Fruit fly (Drosophila melanogaster) whole organism, embryonic: ENCODE results near the gene CG46465.
A peak's percentile ranks its signal among the peaks of the same experiment; 100 is the strongest.

ENCODE experiments used
- Ada2b ChIP-seq: fragments of 200-800 bp; sonication (Bioruptor generic); IDR thresholded peaks from 2 replicates; pipeline ENCODE4 v1.3.6; 2022; ENCODE audit warnings: missing biosample characterization, missing genetic modification characterization
- Aef1 ChIP-seq: fragments of 200-800 bp; sonication (Bioruptor generic); IDR thresholded peaks from 3 replicates; pipeline ENCODE4 v1.3.6; 2022; ENCODE audit warnings: missing biosample characterization, missing genetic modification characterization
- Atf6 ChIP-seq: fragments of 200-800 bp; sonication (Bioruptor generic); IDR thresholded peaks from 2 replicates; pipeline ENCODE4 v1.3.6; 2022; ENCODE audit warnings: missing biosample characterization, missing genetic modification characterization
- CG10274 ChIP-seq: fragments of 200-800 bp; sonication (Bioruptor generic); optimal IDR thresholded peaks from 3 replicates; lab custom pipeline; 2017; ENCODE audit warnings: missing biosample characterization, mild to moderate bottlenecking, missing genetic modification characterization
- CG10543 ChIP-seq: fragments of 200-800 bp; sonication (Bioruptor generic); optimal IDR thresholded peaks from 3 replicates; lab custom pipeline; 2017; ENCODE audit warnings: missing biosample characterization, mild to moderate bottlenecking, missing genetic modification characterization, moderate library complexity
- CG10959 ChIP-seq: fragments of 200-800 bp; sonication (Bioruptor generic); IDR thresholded peaks from 2 replicates; pipeline ENCODE4 v1.3.6; 2022; ENCODE audit warnings: missing biosample characterization, missing genetic modification characterization
- CG11695 ChIP-seq: fragments of 200-800 bp; sonication (Bioruptor generic); IDR thresholded peaks from 3 replicates; pipeline ENCODE4 v1.3.6; 2022; ENCODE audit warnings: missing biosample characterization, missing genetic modification characterization
- CG11723 ChIP-seq: fragments of 200-800 bp; sonication (Bioruptor generic); optimal IDR thresholded peaks from 2 replicates; lab custom pipeline; 2017; ENCODE audit warnings: missing biosample characterization, mild to moderate bottlenecking, missing genetic modification characterization
- CG13424 ChIP-seq: fragments of 200-800 bp; sonication (Bioruptor generic); optimal IDR thresholded peaks from 2 replicates; lab custom pipeline; 2019; ENCODE audit warnings: missing biosample characterization, mild to moderate bottlenecking, missing genetic modification characterization, moderate library complexity
- CG15269 ChIP-seq: fragments of 200-800 bp; sonication (Bioruptor generic); optimal IDR thresholded peaks from 2 replicates; lab custom pipeline; 2018; ENCODE audit warnings: missing biosample characterization, mild to moderate bottlenecking, missing genetic modification characterization, moderate library complexity
- CG17612 ChIP-seq: fragments of 200-800 bp; sonication (Bioruptor generic); IDR thresholded peaks from 2 replicates; pipeline ENCODE4 v1.3.6; 2022; ENCODE audit warnings: missing biosample characterization, missing genetic modification characterization
- CG2678 ChIP-seq: fragments of 200-800 bp; sonication (Bioruptor generic); optimal IDR thresholded peaks from 3 replicates; lab custom pipeline; 2019; ENCODE audit warnings: missing biosample characterization, mild to moderate bottlenecking, missing genetic modification characterization, moderate library complexity
- CG30431 ChIP-seq: fragments of 200-800 bp; sonication (Bioruptor generic); optimal IDR thresholded peaks from 2 replicates; lab custom pipeline; 2017; ENCODE audit warnings: missing biosample characterization, missing genetic modification characterization
- CG34376 ChIP-seq: fragments of 200-800 bp; sonication (Bioruptor generic); optimal IDR thresholded peaks from 2 replicates; lab custom pipeline; 2018; ENCODE audit warnings: missing biosample characterization, mild to moderate bottlenecking, missing genetic modification characterization
- CG4328 ChIP-seq: fragments of 200-800 bp; sonication (Bioruptor generic); optimal IDR thresholded peaks from 3 replicates; lab custom pipeline; 2017; ENCODE audit warnings: missing biosample characterization, missing genetic modification reagents, missing genetic modification characterization
- CG4617 ChIP-seq: fragments of 200-800 bp; sonication (Bioruptor generic); optimal IDR thresholded peaks from 3 replicates; lab custom pipeline; 2016; ENCODE audit warnings: missing biosample characterization, missing genetic modification characterization, borderline replicate concordance
- CG5953 ChIP-seq: fragments of 200-800 bp; sonication (Bioruptor generic); IDR thresholded peaks from 2 replicates; pipeline ENCODE4 v1.3.6; 2022; ENCODE audit warnings: missing biosample characterization, missing genetic modification characterization
- CG8765 ChIP-seq: fragments of 200-800 bp; sonication (Bioruptor generic); IDR thresholded peaks from 2 replicates; pipeline ENCODE4 v1.3.6; 2022; ENCODE audit warnings: missing biosample characterization, missing genetic modification characterization
- CG9609 ChIP-seq: fragments of 200-800 bp; sonication (Bioruptor generic); optimal IDR thresholded peaks from 3 replicates; lab custom pipeline; 2016; ENCODE audit warnings: missing biosample characterization, missing genetic modification characterization
- Dip2 ChIP-seq: fragments of 200-800 bp; sonication (Bioruptor generic); IDR thresholded peaks from 2 replicates; pipeline ENCODE4 v1.3.6; 2022; ENCODE audit warnings: missing biosample characterization, missing genetic modification characterization
- Dll ChIP-seq: fragments of 200-800 bp; sonication (Bioruptor generic); IDR thresholded peaks from 4 replicates; pipeline ENCODE4 v1.3.6; 2022; ENCODE audit warnings: missing biosample characterization, missing genetic modification characterization; ENCODE audit not compliant: partially characterized antibody
- Fer2 ChIP-seq: fragments of 200-800 bp; sonication (Bioruptor generic); optimal IDR thresholded peaks from 2 replicates; lab custom pipeline; 2018; ENCODE audit warnings: missing biosample characterization, mild to moderate bottlenecking, missing genetic modification characterization, moderate library complexity
- Lim3 ChIP-seq: fragments of 200-800 bp; sonication (Bioruptor generic); IDR thresholded peaks from 2 replicates; pipeline ENCODE4 v1.3.6; 2022; ENCODE audit warnings: missing biosample characterization, missing genetic modification characterization
- Oli ChIP-seq: fragments of 200-800 bp; sonication (Bioruptor generic); optimal IDR thresholded peaks from 2 replicates; lab custom pipeline; 2018; ENCODE audit warnings: missing biosample characterization, mild to moderate bottlenecking, missing genetic modification characterization, moderate library complexity
- Ravus ChIP-seq: fragments of 200-800 bp; sonication (Bioruptor generic); IDR thresholded peaks from 2 replicates; pipeline ENCODE4 v1.3.6; 2022; ENCODE audit warnings: missing biosample characterization, missing genetic modification characterization
- Sox102F ChIP-seq: fragments of 200-800 bp; sonication (Bioruptor generic); optimal IDR thresholded peaks from 2 replicates; lab custom pipeline; 2018; ENCODE audit warnings: missing biosample characterization, mild to moderate bottlenecking, missing genetic modification characterization, moderate library complexity
- Spps ChIP-seq: fragments of 200-800 bp; sonication (Bioruptor generic); optimal IDR thresholded peaks from 2 replicates; lab custom pipeline; 2018; ENCODE audit warnings: missing biosample characterization, mild to moderate bottlenecking, missing genetic modification characterization
- Usf ChIP-seq: fragments of 200-800 bp; sonication (Bioruptor generic); optimal IDR thresholded peaks from 2 replicates; lab custom pipeline; 2017; ENCODE audit warnings: missing genotype, missing biosample characterization, missing genetic modification characterization
- Xrp1 ChIP-seq: fragments of 200-800 bp; sonication (Bioruptor generic); IDR thresholded peaks from 2 replicates; pipeline ENCODE4 v1.3.6; 2022; ENCODE audit warnings: missing biosample characterization, missing genetic modification characterization
- ac ChIP-seq: fragments of 200-800 bp; sonication (Bioruptor generic); optimal IDR thresholded peaks from 3 replicates; lab custom pipeline; 2017; ENCODE audit warnings: missing biosample characterization, mild to moderate bottlenecking, missing genetic modification characterization
- bigmax ChIP-seq: fragments of 200-800 bp; sonication (Bioruptor generic); optimal IDR thresholded peaks from 2 replicates; lab custom pipeline; 2018; ENCODE audit warnings: missing biosample characterization, mild to moderate bottlenecking, missing genetic modification characterization
- chif ChIP-seq, 2 experiments: fragments of 200-800 bp; sonication (Bioruptor generic); optimal IDR thresholded peaks; 3 replicates each; lab custom pipeline; 2016; ENCODE audit warnings: missing biosample characterization in 2 of 2, missing genetic modification characterization in 2 of 2
- croc ChIP-seq: fragments of 200-800 bp; sonication (Bioruptor generic); conservative IDR thresholded peaks from 3 replicates; pipeline ENCODE4 v1.3.6; 2022; ENCODE audit warnings: missing biosample characterization, missing genetic modification characterization
- exex ChIP-seq: fragments of 200-800 bp; sonication (Bioruptor generic); optimal IDR thresholded peaks from 4 replicates; lab custom pipeline; 2018; ENCODE audit warnings: missing biosample characterization, mild to moderate bottlenecking, missing genetic modification characterization, moderate library complexity
- fd102C ChIP-seq: fragments of 200-800 bp; sonication (Bioruptor generic); optimal IDR thresholded peaks from 2 replicates; lab custom pipeline; 2018; ENCODE audit warnings: missing biosample characterization, mild to moderate bottlenecking, missing genetic modification characterization, moderate library complexity
- ftz-f1 ChIP-seq: fragments of 200-800 bp; sonication (Bioruptor generic); optimal IDR thresholded peaks from 2 replicates; lab custom pipeline; 2016; ENCODE audit warnings: missing biosample characterization, missing genetic modification characterization
- her ChIP-seq: fragments of 200-800 bp; sonication (Bioruptor generic); optimal IDR thresholded peaks from 2 replicates; lab custom pipeline; 2016; ENCODE audit warnings: missing biosample characterization, missing genetic modification characterization
- jumu ChIP-seq: fragments of 200-800 bp; sonication (Bioruptor generic); optimal IDR thresholded peaks from 3 replicates; lab custom pipeline; 2016; ENCODE audit warnings: missing biosample characterization, missing genetic modification characterization
- kni ChIP-seq: fragments of 200-800 bp; sonication (Bioruptor generic); optimal IDR thresholded peaks from 3 replicates; lab custom pipeline; 2017; ENCODE audit warnings: mild to moderate bottlenecking, missing biosample characterization, missing genetic modification reagents, missing genetic modification characterization
- mirr ChIP-seq: fragments of 200-800 bp; sonication (Bioruptor generic); optimal IDR thresholded peaks from 3 replicates; lab custom pipeline; 2018; ENCODE audit warnings: missing biosample characterization, mild to moderate bottlenecking, missing genetic modification characterization
- mld ChIP-seq: fragments of 200-800 bp; sonication (Bioruptor generic); IDR thresholded peaks from 3 replicates; pipeline ENCODE4 v1.3.6; 2022; ENCODE audit warnings: missing biosample characterization, missing genetic modification characterization; ENCODE audit not compliant: partially characterized antibody
- nau ChIP-seq: fragments of 200-800 bp; sonication (Bioruptor generic); optimal IDR thresholded peaks from 3 replicates; lab custom pipeline; 2017; ENCODE audit warnings: missing biosample characterization, mild to moderate bottlenecking, missing genetic modification characterization, missing genetic modification reagents
- nerfin-2 ChIP-seq: fragments of 200-800 bp; sonication (Bioruptor generic); IDR thresholded peaks from 2 replicates; pipeline ENCODE4 v1.3.6; 2022; ENCODE audit warnings: missing biosample characterization, missing genetic modification characterization; ENCODE audit not compliant: partially characterized antibody
- p53 ChIP-seq: fragments of 200-800 bp; sonication (Bioruptor generic); optimal IDR thresholded peaks from 2 replicates; lab custom pipeline; 2016; ENCODE audit warnings: missing biosample characterization, missing genetic modification characterization
- sd ChIP-seq: fragments of 200-800 bp; sonication (Bioruptor generic); optimal IDR thresholded peaks from 3 replicates; lab custom pipeline; 2018; ENCODE audit warnings: missing biosample characterization, mild to moderate bottlenecking, missing genetic modification characterization, moderate library complexity
- vfl ChIP-seq: fragments of 200-800 bp; sonication (Bioruptor generic); optimal IDR thresholded peaks from 2 replicates; lab custom pipeline; 2016; ENCODE audit warnings: missing biosample characterization, missing genetic modification characterization
- vnd ChIP-seq: fragments of 200-800 bp; sonication (Bioruptor generic); IDR thresholded peaks from 3 replicates; pipeline ENCODE4 v1.3.6; 2022; ENCODE audit warnings: missing biosample characterization, missing genetic modification characterization; ENCODE audit not compliant: partially characterized antibody
- wdn ChIP-seq: fragments of 200-800 bp; sonication (Bioruptor generic); IDR thresholded peaks from 2 replicates; pipeline ENCODE4 v1.3.6; 2022; ENCODE audit warnings: missing biosample characterization, missing genetic modification characterization

Gene CG46465

dm6 chr2L:18997148-18997547 lies 4.9 kb downstream of the CG46465 start, which contains the start of gene CG31792:
Gene CG31792 (plus strand): TSS chr2L:18997448.
- peak; percentile 3 for TF ChIP-seq CG2678 (tag; lab: Kevin White, UChicago)
- TF ChIP-seq exex (tag; lab: Kevin White, UChicago): peak; percentile 48
- no peak for TF ChIP-seq croc (GFP tag; lab: Robert Waterston, UW)
- TF ChIP-seq CG15269 (tag; lab: Kevin White, UChicago): peak; percentile 18
- no peak for TF ChIP-seq CG13424
- no peak for TF ChIP-seq CG10274 (GFP tag; lab: Kevin White, UChicago)
- TF ChIP-seq sd (tag; lab: Kevin White, UChicago): peak; percentile 4
- peak; percentile 12 for TF ChIP-seq CG34376

dm6 chr2L:19002468-19002867 lies 10.2 kb downstream of the CG46465 start:
- TF ChIP-seq CG11723 (no peak), Ada2b (GFP tag; lab: Robert Waterston, UW) (no peak), Dip2 (GFP tag; lab: Robert Waterston, UW) (no peak), mirr (GFP tag; lab: Kevin White, UChicago) (peak; percentile 62), exex (tag; lab: Kevin White, UChicago) (peak; percentile 66)

- no peak for TF ChIP-seq Dll (GFP tag; lab: Robert Waterston, UW)
- no peak for TF ChIP-seq Spps (tag; lab: Kevin White, UChicago)
- TF ChIP-seq CG10959 (GFP tag; lab: Robert Waterston, UW): no peak
- peak; percentile 58 for TF ChIP-seq Sox102F (GFP tag; lab: Kevin White, UChicago)
- no peak for TF ChIP-seq Ravus (GFP tag; lab: Robert Waterston, UW)
- no peak for TF ChIP-seq jumu
- TF ChIP-seq Atf6: peak; percentile 64
- no peak for TF ChIP-seq fd102C (GFP tag; lab: Kevin White, UChicago)
- TF ChIP-seq vnd (GFP tag; lab: Robert Waterston, UW): 0 out of 3 replicates have a peak, but pooled peaks have one; percentile 42
- no peak for TF ChIP-seq vfl (GFP tag; lab: Kevin White, UChicago)
- no peak for TF ChIP-seq kni
- no peak for TF ChIP-seq nau (GFP tag; lab: Kevin White, UChicago)
- no peak for TF ChIP-seq ac (GFP tag; lab: Kevin White, UChicago)
- peak; percentile 67 for TF ChIP-seq CG10543 (GFP tag; lab: Kevin White, UChicago)
- no peak for TF ChIP-seq nerfin-2
- TF ChIP-seq wdn (GFP tag; lab: Robert Waterston, UW): no peak
- no peak for TF ChIP-seq CG4617
- TF ChIP-seq CG30431 (GFP tag; lab: Kevin White, UChicago): no peak
- TF ChIP-seq CG17612 (GFP tag; lab: Robert Waterston, UW): no peak
- no peak for TF ChIP-seq mld (GFP tag; lab: Robert Waterston, UW)
- no peak for TF ChIP-seq CG8765 (GFP tag; lab: Robert Waterston, UW)
- TF ChIP-seq CG4328 (GFP tag; lab: Kevin White, UChicago): no peak
- TF ChIP-seq p53 (GFP tag; lab: Kevin White, UChicago): no peak
- no peak for TF ChIP-seq Usf (GFP tag; lab: Kevin White, UChicago)
- no peak for TF ChIP-seq her (GFP tag; lab: Kevin White, UChicago)
- peak; percentile 83 for TF ChIP-seq ftz-f1 (GFP tag; lab: Kevin White, UChicago)
- no peak for TF ChIP-seq bigmax
- TF ChIP-seq Lim3 (GFP tag; lab: Robert Waterston, UW): no peak
- no peak for TF ChIP-seq Fer2
- TF ChIP-seq CG9609 (GFP tag; lab: Kevin White, UChicago): no peak
- no peak for TF ChIP-seq chif (GFP tag; optimal IDR thresholded peaks at IDR 0.05; lab: Kevin White, UChicago)
- peak; percentile 23 for TF ChIP-seq Oli
- peak; percentile 68; the same call in 2 of the 3 replicates for TF ChIP-seq CG11695 (GFP tag; lab: Robert Waterston, UW)
- TF ChIP-seq Aef1 (GFP tag; lab: Robert Waterston, UW): 0 out of 3 replicates have a peak, but pooled peaks have one; percentile 16
- peak; percentile 44; the same call in 1 of the 2 replicates for TF ChIP-seq Xrp1 (GFP tag; lab: Robert Waterston, UW)
- no peak for TF ChIP-seq CG5953
These were observed 10.7 kb downstream of the CG46465 start, which contains the start of gene CG31793 for dm6 chr2L:19002959-19003371. Gene CG31793 (plus strand): TSS chr2L:19003367.
